Fruit fly (Drosophila melanogaster) whole organism, embryonic: Measurements from ENCODE around the gene CG9667.

ENCODE experiments used
- ATbp ChIP-seq: fragments of 200-800 bp; sonication (Bioruptor generic); optimal IDR thresholded peaks from 2 replicates; lab custom pipeline; 2017; ENCODE audit warnings: missing biosample characterization, mild to moderate bottlenecking, missing genetic modification characterization, missing genetic modification reagents
- B-H2 ChIP-seq: fragments of 200-800 bp; sonication (Bioruptor generic); optimal IDR thresholded peaks from 2 replicates; lab custom pipeline; 2018; ENCODE audit warnings: missing biosample characterization, mild to moderate bottlenecking, missing genetic modification characterization
- CG1233 ChIP-seq: fragments of 200-800 bp; sonication (Bioruptor generic); optimal IDR thresholded peaks from 4 replicates; lab custom pipeline; 2018; ENCODE audit warnings: missing biosample characterization, mild to moderate bottlenecking, missing genetic modification characterization
- CG12769 ChIP-seq: fragments of 200-800 bp; sonication (Bioruptor generic); optimal IDR thresholded peaks from 2 replicates; lab custom pipeline; 2019; ENCODE audit warnings: missing biosample characterization, mild to moderate bottlenecking, missing genetic modification characterization, moderate library complexity
- CG15479 ChIP-seq: fragments of 200-800 bp; sonication (Bioruptor generic); optimal IDR thresholded peaks from 3 replicates; lab custom pipeline; 2019; ENCODE audit warnings: missing biosample characterization, mild to moderate bottlenecking, missing genetic modification characterization, moderate library complexity
- CG18476 ChIP-seq: fragments of 200-800 bp; sonication (Bioruptor generic); optimal IDR thresholded peaks from 2 replicates; lab custom pipeline; 2016; ENCODE audit warnings: missing biosample characterization, mild to moderate bottlenecking, missing genetic modification characterization
- CG2116 ChIP-seq: fragments of 200-800 bp; sonication (Bioruptor generic); optimal IDR thresholded peaks from 3 replicates; lab custom pipeline; 2018; ENCODE audit warnings: missing biosample characterization, mild to moderate bottlenecking, missing genetic modification characterization
- CG2120 ChIP-seq: fragments of 200-800 bp; sonication (Bioruptor generic); optimal IDR thresholded peaks from 3 replicates; lab custom pipeline; 2016; ENCODE audit warnings: missing biosample characterization, missing genetic modification characterization
- CG3281 ChIP-seq: fragments of 200-800 bp; sonication (Bioruptor generic); optimal IDR thresholded peaks from 3 replicates; lab custom pipeline; 2017; ENCODE audit warnings: missing biosample characterization, mild to moderate bottlenecking, missing genetic modification characterization
- CG33213 ChIP-seq: fragments of 200-800 bp; sonication (Bioruptor generic); optimal IDR thresholded peaks from 3 replicates; lab custom pipeline; 2016; ENCODE audit warnings: missing biosample characterization, missing genetic modification characterization
- CG34376 ChIP-seq: fragments of 200-800 bp; sonication (Bioruptor generic); optimal IDR thresholded peaks from 2 replicates; lab custom pipeline; 2018; ENCODE audit warnings: missing biosample characterization, mild to moderate bottlenecking, missing genetic modification characterization
- CG3995 ChIP-seq: fragments of 200-800 bp; sonication (Bioruptor generic); optimal IDR thresholded peaks from 3 replicates; lab custom pipeline; 2016; ENCODE audit warnings: missing biosample characterization, missing genetic modification characterization
- CG4707 ChIP-seq: fragments of 200-800 bp; sonication (Bioruptor generic); optimal IDR thresholded peaks from 2 replicates; lab custom pipeline; 2018; ENCODE audit warnings: missing biosample characterization, mild to moderate bottlenecking, missing genetic modification characterization, moderate library complexity
- CG4820 ChIP-seq: fragments of 200-800 bp; sonication (Bioruptor generic); optimal IDR thresholded peaks from 3 replicates; lab custom pipeline; 2016; ENCODE audit warnings: missing biosample characterization, missing genetic modification characterization
- CG6254 ChIP-seq: fragments of 200-800 bp; sonication (Bioruptor generic); optimal IDR thresholded peaks from 3 replicates; lab custom pipeline; 2017; ENCODE audit warnings: mild to moderate bottlenecking, missing biosample characterization, missing genetic modification reagents, missing genetic modification characterization
- CG6654 ChIP-seq: fragments of 200-800 bp; sonication (Bioruptor generic); optimal IDR thresholded peaks from 2 replicates; lab custom pipeline; 2017; ENCODE audit warnings: missing biosample characterization, mild to moderate bottlenecking, missing genetic modification characterization
- CG6854 ChIP-seq: fragments of 200-800 bp; sonication (Bioruptor generic); optimal IDR thresholded peaks from 3 replicates; lab custom pipeline; 2017; ENCODE audit warnings: missing biosample characterization, mild to moderate bottlenecking, missing genetic modification characterization
- CHES-1-like ChIP-seq: fragments of 200-800 bp; sonication (Bioruptor generic); optimal IDR thresholded peaks from 2 replicates; lab custom pipeline; 2016; ENCODE audit warnings: missing biosample characterization, missing genetic modification characterization
- D19A ChIP-seq: fragments of 200-800 bp; optimal IDR thresholded peaks from 3 replicates; lab custom pipeline; 2019; ENCODE audit warnings: missing biosample characterization, mild to moderate bottlenecking, missing genetic modification characterization, moderate library complexity
- D19B ChIP-seq: fragments of 200-800 bp; sonication (Bioruptor generic); optimal IDR thresholded peaks from 2 replicates; lab custom pipeline; 2017; ENCODE audit warnings: missing biosample characterization, mild to moderate bottlenecking, missing genetic modification characterization
- Drgx ChIP-seq: fragments of 200-800 bp; sonication (Bioruptor generic); IDR thresholded peaks from 2 replicates; pipeline ENCODE4 v1.3.6; 2022; ENCODE audit warnings: missing biosample characterization, missing genetic modification characterization
- Hr51 ChIP-seq, 2 experiments: fragments of 200-800 bp; sonication (Bioruptor generic); optimal IDR thresholded peaks; 2 replicates in 1 of 2; 3 replicates in 1 of 2; lab custom pipeline; 2016 to 2018; ENCODE audit warnings: missing biosample characterization in 2 of 2, missing genetic modification characterization in 2 of 2, mild to moderate bottlenecking in 1 of 2, moderate library complexity in 1 of 2
- Med ChIP-seq: fragments of 200-800 bp; sonication (Bioruptor generic); peaks from one replicate; lab custom pipeline; 2016; ENCODE audit warnings: missing biosample characterization, missing genetic modification characterization, mild to moderate bottlenecking, inconsistent platforms, moderate library complexity
- Oli ChIP-seq: fragments of 200-800 bp; sonication (Bioruptor generic); optimal IDR thresholded peaks from 2 replicates; lab custom pipeline; 2018; ENCODE audit warnings: missing biosample characterization, mild to moderate bottlenecking, missing genetic modification characterization, moderate library complexity
- Side ChIP-seq: fragments of 200-800 bp; sonication (Bioruptor generic); optimal IDR thresholded peaks from 2 replicates; lab custom pipeline; 2016; ENCODE audit warnings: missing biosample characterization, missing genetic modification characterization
- Spps ChIP-seq: fragments of 200-800 bp; sonication (Bioruptor generic); optimal IDR thresholded peaks from 2 replicates; lab custom pipeline; 2018; ENCODE audit warnings: missing biosample characterization, mild to moderate bottlenecking, missing genetic modification characterization
- Trl ChIP-seq, 3 experiments: fragments of >200 bp in 2 of 3; fragments of 200-800 bp in 1 of 3; sonication (Bioruptor generic) in 1 of 3; optimal IDR thresholded peaks; 2 replicates in 1 of 3; 3 replicates in 2 of 3; lab custom pipeline; 2016 to 2017; ENCODE audit warnings: missing biosample characterization in 1 of 3, missing genetic modification characterization in 1 of 3
- abd-A ChIP-seq: fragments of 200-800 bp; sonication (Bioruptor generic); optimal IDR thresholded peaks from 3 replicates; lab custom pipeline; 2019; ENCODE audit warnings: missing biosample characterization, mild to moderate bottlenecking, missing genetic modification characterization, moderate library complexity
- al ChIP-seq: fragments of 200-800 bp; sonication (Bioruptor generic); IDR thresholded peaks from 2 replicates; pipeline ENCODE4 v1.3.6; 2022; ENCODE audit warnings: missing biosample characterization, missing genetic modification characterization
- ash1 ChIP-seq: fragments of 200-800 bp; sonication (Bioruptor generic); optimal IDR thresholded peaks from 2 replicates; lab custom pipeline; 2018; ENCODE audit warnings: missing biosample characterization, mild to moderate bottlenecking, missing genetic modification characterization
- dpn ChIP-seq, 2 experiments: fragments of 200-800 bp; sonication (Bioruptor generic); optimal IDR thresholded peaks; 3 replicates each; lab custom pipeline; 2016; ENCODE audit warnings: missing biosample characterization in 2 of 2, missing genetic modification characterization in 2 of 2
- exex ChIP-seq: fragments of 200-800 bp; sonication (Bioruptor generic); optimal IDR thresholded peaks from 4 replicates; lab custom pipeline; 2018; ENCODE audit warnings: missing biosample characterization, mild to moderate bottlenecking, missing genetic modification characterization, moderate library complexity
- fd102C ChIP-seq: fragments of 200-800 bp; sonication (Bioruptor generic); optimal IDR thresholded peaks from 2 replicates; lab custom pipeline; 2018; ENCODE audit warnings: missing biosample characterization, mild to moderate bottlenecking, missing genetic modification characterization, moderate library complexity
- fd96Cb ChIP-seq: fragments of 200-800 bp; sonication (Bioruptor generic); optimal IDR thresholded peaks from 2 replicates; lab custom pipeline; 2018; ENCODE audit warnings: missing biosample characterization, mild to moderate bottlenecking, missing genetic modification characterization, moderate library complexity
- ftz-f1 ChIP-seq: fragments of 200-800 bp; sonication (Bioruptor generic); optimal IDR thresholded peaks from 2 replicates; lab custom pipeline; 2016; ENCODE audit warnings: missing biosample characterization, missing genetic modification characterization
- gem ChIP-seq: fragments of 200-800 bp; sonication (Bioruptor generic); optimal IDR thresholded peaks from 2 replicates; lab custom pipeline; 2019; ENCODE audit warnings: missing biosample characterization, mild to moderate bottlenecking, missing genetic modification characterization, moderate library complexity
- inv ChIP-seq: fragments of 200-800 bp; sonication (Bioruptor generic); IDR thresholded peaks from 2 replicates; pipeline ENCODE4 v1.3.6; 2022; ENCODE audit warnings: missing biosample characterization, missing genetic modification characterization; ENCODE audit not compliant: partially characterized antibody
- knrl ChIP-seq: fragments of 200-800 bp; sonication (Bioruptor generic); IDR thresholded peaks from 3 replicates; pipeline ENCODE4 v1.3.6; 2022; ENCODE audit warnings: missing biosample characterization, missing genetic modification characterization; ENCODE audit not compliant: partially characterized antibody
- lbe ChIP-seq: fragments of 200-800 bp; sonication (Bioruptor generic); optimal IDR thresholded peaks from 2 replicates; lab custom pipeline; 2016; ENCODE audit warnings: missing biosample characterization, mild to moderate bottlenecking, missing genetic modification characterization
- lov ChIP-seq, 2 experiments: fragments of 200-800 bp in 1 of 2; fragments of >200 bp in 1 of 2; sonication (Bioruptor generic) in 1 of 2; IDR thresholded peaks in 1 of 2; optimal IDR thresholded peaks in 1 of 2; 2 replicates in 1 of 2; 3 replicates in 1 of 2; pipeline versions ENCODE4 v1.3.6 to Lab custom; 2017 to 2022; ENCODE audit warnings: missing biosample characterization in 1 of 2, missing genetic modification characterization in 1 of 2
- maf-S ChIP-seq: fragments of 200-800 bp; sonication (Bioruptor generic); optimal IDR thresholded peaks from 2 replicates; lab custom pipeline; 2016; ENCODE audit warnings: missing biosample characterization, missing genetic modification characterization
- nom ChIP-seq: fragments of 200-800 bp; sonication (Bioruptor generic); optimal IDR thresholded peaks from 2 replicates; lab custom pipeline; 2017; ENCODE audit warnings: missing biosample characterization, missing genetic modification characterization, mild to moderate bottlenecking, moderate library complexity, missing genetic modification reagents
- sd ChIP-seq: fragments of 200-800 bp; sonication (Bioruptor generic); optimal IDR thresholded peaks from 3 replicates; lab custom pipeline; 2018; ENCODE audit warnings: missing biosample characterization, mild to moderate bottlenecking, missing genetic modification characterization, moderate library complexity

CG9667 gene

DNA sequence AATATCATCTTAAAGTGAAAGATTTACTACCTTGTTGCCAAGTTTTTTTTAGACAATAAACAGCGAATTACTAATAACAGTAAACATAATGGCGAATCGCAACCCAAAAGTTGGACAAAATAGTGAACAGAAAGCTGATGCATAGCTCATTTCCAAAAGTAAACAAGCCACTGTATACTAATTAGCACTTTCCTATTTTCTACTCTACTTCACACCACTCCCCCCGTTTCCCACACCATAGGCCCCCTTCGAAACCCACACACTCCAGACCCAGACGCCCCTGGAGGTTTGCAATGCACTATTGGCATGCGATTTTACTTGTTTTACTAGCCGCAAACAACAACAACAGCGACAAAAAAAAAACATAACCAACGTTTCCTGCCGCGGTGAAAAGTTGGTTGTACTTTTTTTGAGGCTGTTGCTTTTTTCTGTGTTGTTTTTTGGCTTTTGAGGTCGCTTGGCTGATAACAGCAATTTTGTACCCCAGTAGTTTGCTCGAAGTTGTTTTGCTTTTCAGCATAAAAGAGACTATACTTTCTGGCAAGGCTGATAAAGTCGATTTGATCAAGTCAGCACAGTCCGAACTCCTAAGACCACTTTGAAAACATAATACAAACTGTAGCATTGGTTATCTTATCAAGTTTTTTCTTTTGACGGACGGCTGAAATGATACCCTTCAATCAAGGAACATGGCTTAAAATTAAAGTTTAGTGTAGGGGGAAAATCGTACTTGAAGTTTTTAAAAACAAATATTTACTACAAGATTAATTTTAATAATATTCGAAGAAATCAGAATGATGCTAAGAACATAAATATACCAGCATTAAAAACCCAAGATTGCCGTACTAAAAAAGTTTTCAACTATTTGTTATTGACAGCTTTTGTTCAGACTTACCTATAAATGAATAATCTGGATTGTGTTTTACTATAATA is 19.0 kb downstream of the CG9667 start:
- TF ChIP-seq ATbp (GFP tag; lab: Kevin White, UChicago) (peak; percentile 4), gem (tag; lab: Kevin White, UChicago) (peak; percentile 0), inv (GFP tag; lab: Robert Waterston, UW) (no peak), CG2116 (GFP tag; lab: Kevin White, UChicago) (peak; percentile 5), CG34376 (GFP tag; lab: Kevin White, UChicago) (peak; percentile 10), CG15479 (GFP tag; lab: Kevin White, UChicago) (no peak), CG12769 (no peak), Med (GFP tag; lab: Kevin White, UChicago) (peak; percentile 46), D19A (tag; lab: Kevin White, UChicago) (peak; percentile 50), Drgx (0 out of 2 replicates have a peak, but pooled peaks have one; percentile 2), knrl (GFP tag; lab: Robert Waterston, UW) (no peak), CG3281 (GFP tag; lab: Kevin White, UChicago) (peak; percentile 17), sd (tag; lab: Kevin White, UChicago) (no peak), CG1233 (no peak), CG6254 (no peak), Oli (tag; lab: Kevin White, UChicago) (peak; percentile 9), CG2120 (peak; percentile 27), CG6654 (GFP tag; lab: Kevin White, UChicago) (no peak), CG4707 (GFP tag; lab: Kevin White, UChicago) (no peak), nom (GFP tag; lab: Kevin White, UChicago) (peak; percentile 67), D19B (GFP tag; lab: Kevin White, UChicago) (peak; percentile 69), maf-S (GFP tag; lab: Kevin White, UChicago) (no peak), CG18476 (GFP tag; lab: Kevin White, UChicago) (no peak), ash1 (GFP tag; lab: Kevin White, UChicago) (no peak), exex (tag; lab: Kevin White, UChicago) (peak; percentile 70)

DNA sequence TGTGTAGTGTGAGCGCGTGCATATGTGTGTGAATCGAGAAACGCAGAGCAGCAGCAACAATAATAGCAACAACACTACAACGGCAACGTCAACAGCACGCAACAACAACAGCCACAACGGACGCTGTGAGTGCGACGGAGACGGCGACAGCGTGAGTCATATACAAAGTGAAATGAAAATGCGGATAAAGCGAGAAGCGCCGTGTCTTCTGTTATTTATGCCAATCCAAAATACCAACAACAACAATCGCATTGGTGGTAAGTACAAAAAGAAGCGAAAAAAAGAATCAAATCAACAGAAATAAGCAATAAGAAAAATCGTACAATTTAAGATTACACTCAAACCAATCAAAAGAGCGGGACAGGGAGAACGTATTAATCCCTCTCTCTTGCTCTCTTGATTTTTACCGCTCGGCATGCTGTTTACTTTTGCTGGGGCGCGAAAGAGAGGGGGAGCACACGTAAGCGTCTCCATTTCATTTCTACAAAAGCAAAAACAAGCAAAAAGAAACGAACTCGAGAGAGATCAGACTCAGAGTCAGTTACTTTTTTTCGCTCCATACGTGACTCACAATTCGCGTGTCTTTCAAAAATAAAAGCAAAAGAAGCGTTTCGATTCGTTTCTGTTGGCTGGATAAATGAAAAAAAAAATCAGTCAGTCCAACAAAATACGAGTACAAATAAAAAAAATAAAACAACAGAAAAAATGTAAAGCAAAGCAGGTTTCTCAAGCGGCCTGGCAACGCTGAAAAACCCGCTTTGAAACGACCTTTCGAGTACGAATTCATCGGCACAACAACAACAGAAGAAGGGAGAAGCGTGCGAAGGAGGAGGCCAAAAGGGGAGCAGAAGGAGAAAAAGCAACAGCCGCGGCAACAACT is 20.1 kb downstream of the CG9667 start:
- TF ChIP-seq abd-A (tag; lab: Kevin White, UChicago) = peak; percentile 53
- TF ChIP-seq exex (tag; lab: Kevin White, UChicago) = peak; percentile 40
- no peak for TF ChIP-seq al (GFP tag; lab: Robert Waterston, UW)
- no peak for TF ChIP-seq dpn (GFP tag; optimal IDR thresholded peaks at IDR 0.05; lab: Kevin White, UChicago)
- TF ChIP-seq B-H2 (GFP tag; lab: Kevin White, UChicago) = peak; percentile 15
- peak; percentile 85 to 97 for TF ChIP-seq Trl (optimal IDR thresholded peaks at IDR 0.05; lab: Kevin White, UChicago)
- TF ChIP-seq Trl (GFP tag; optimal IDR thresholded peaks at IDR 0.05; lab: Kevin White, UChicago) = no peak
- no peak for TF ChIP-seq lov (optimal IDR thresholded peaks at IDR 0.05; lab: Kevin White, UChicago)
- TF ChIP-seq lov (GFP tag; IDR thresholded peaks at IDR 0.05; lab: Robert Waterston, UW) = no peak
- TF ChIP-seq ftz-f1 = peak; percentile 7
- no peak for TF ChIP-seq fd96Cb (tag; lab: Kevin White, UChicago)
- TF ChIP-seq CG4820 = no peak
- TF ChIP-seq fd102C = no peak
- peak; percentile 31 for TF ChIP-seq Side (GFP tag; lab: Kevin White, UChicago)
- TF ChIP-seq CG34376 (GFP tag; lab: Kevin White, UChicago) = peak; percentile 20
- TF ChIP-seq Spps (tag; lab: Kevin White, UChicago) = no peak
- TF ChIP-seq lbe (GFP tag; lab: Kevin White, UChicago) = peak; percentile 90
- peak; percentile 36 for TF ChIP-seq CG12769
- TF ChIP-seq CG3995 (GFP tag; lab: Kevin White, UChicago) = peak; percentile 33
- peak in 1 of 2 experiments; percentile 6 for TF ChIP-seq Hr51 (GFP tag; optimal IDR thresholded peaks at IDR 0.05; lab: Kevin White, UChicago)
- TF ChIP-seq Med (GFP tag; lab: Kevin White, UChicago) = peak; percentile 74
- peak; percentile 37 for TF ChIP-seq CG6854
- peak; percentile 1 for TF ChIP-seq CG33213 (GFP tag; lab: Kevin White, UChicago)
- TF ChIP-seq CHES-1-like (GFP tag; lab: Kevin White, UChicago) = peak; percentile 57
